Worm (Caenorhabditis elegans): ENCODE data around the gene coh-3.
"Not testable (repeated sequence)": the region's sequence is repeated elsewhere in the genome, so short reads cannot be mapped to it uniquely, and the experiment has no call there.

The coh-3 gene

DNA sequence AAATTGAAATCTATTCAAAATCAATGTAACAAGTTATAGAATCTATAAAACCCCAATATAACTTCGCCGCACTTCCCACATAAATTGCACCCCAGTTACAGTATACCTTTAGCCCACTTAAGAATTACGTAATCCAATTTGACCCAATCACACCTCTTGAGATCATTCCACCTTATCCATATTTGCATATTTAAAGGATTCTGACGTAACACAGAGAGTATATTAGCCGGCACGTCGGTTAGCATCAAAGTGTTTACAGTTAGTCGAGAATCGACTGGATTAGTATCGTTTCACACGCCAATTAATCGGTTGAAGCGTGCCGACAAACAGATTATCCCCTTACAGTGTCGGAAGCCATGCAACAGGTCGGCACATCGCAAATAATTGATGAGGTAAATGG, 23.6 kb upstream of the coh-3 start:
- no peak for TF ChIP-seq unc-62 (GFP tag; optimal IDR thresholded peaks at IDR 0.05)

- TF ChIP-seq unc-62 (GFP tag; optimal IDR thresholded peaks at IDR 0.05): no peak
Measured at ce11 chrV:14436195-14436594, 21.0 kb upstream of the coh-3 start.

- no peak for TF ChIP-seq unc-62 (GFP tag; optimal IDR thresholded peaks at IDR 0.05)
Measured at ce11 chrV:14437355-14437754, 19.9 kb upstream of the coh-3 start.

DNA sequence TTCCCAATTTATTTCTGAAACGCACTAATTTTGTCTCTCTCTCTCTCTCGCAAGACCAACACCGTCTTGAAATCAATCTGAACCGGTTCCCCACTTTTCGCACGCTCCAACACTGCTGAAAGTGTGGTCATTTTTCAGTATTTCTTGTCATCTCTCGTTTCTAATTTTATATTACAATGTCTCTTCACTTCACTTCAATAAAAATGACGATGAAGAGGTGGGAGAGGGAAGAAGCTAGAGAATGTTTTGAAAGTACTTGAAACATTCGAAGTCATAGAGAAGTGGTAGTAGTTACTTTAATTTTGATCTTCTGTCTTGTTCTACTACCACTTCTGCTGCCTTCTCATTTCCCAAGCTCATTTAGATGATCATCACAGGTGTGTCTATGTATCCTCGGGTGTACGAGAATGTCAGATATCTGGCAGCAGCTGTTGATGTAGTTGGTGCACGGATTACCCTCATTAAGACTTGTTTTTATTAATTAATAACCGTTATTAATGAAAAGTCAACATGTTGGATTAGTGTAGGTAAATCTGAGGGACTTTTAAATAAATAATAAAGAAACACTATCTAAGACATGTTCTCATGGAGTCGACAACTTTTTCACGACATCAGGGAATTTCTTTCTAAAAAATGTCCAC, 19.0 kb upstream of the coh-3 start:
- no peak for TF ChIP-seq unc-62 (GFP tag; optimal IDR thresholded peaks at IDR 0.05)

- TF ChIP-seq unc-62 (GFP tag; optimal IDR thresholded peaks at IDR 0.05): no peak
Measured at ce11 chrV:14439236-14439635, 18.0 kb upstream of the coh-3 start.

- no peak for TF ChIP-seq unc-62 (GFP tag; optimal IDR thresholded peaks at IDR 0.05)
Measured at ce11 chrV:14440841-14441240, 16.4 kb upstream of the coh-3 start, which contains the start of gene F23B12.4. Gene F23B12.4 (plus strand): TSS chrV:14441141.

DNA sequence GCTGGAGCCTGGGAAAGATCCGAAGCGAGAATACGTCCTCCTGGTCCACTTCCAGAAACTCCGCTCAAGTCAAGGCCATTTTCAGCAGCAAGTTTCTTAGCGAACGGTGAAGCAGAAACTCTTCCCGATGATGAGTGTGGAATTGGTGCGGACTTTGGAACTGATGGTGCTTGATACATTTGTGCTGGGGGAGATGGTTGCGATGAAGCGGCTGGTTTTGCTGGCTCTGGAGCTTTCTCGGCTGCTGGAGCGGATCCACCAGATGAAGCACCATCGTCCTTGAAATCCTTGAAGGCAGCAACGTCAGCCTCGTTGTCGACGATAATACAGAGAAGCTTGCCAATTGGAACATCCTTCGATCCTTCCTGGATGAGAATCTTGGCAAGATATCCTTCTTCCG, 10.8 kb upstream of the coh-3 start:
- no peak for TF ChIP-seq unc-62 (GFP tag; optimal IDR thresholded peaks at IDR 0.05)

- TF ChIP-seq unc-62 (GFP tag; optimal IDR thresholded peaks at IDR 0.05): no peak
Measured at ce11 chrV:14447240-14447763, 9.9 kb upstream of the coh-3 start, which contains the start of the genes dlat-1 and fntb-1. Gene dlat-1 (minus strand): TSS chrV:14447290. Gene fntb-1 (plus strand): TSS chrV:14447651.

- no peak for TF ChIP-seq unc-62 (GFP tag; optimal IDR thresholded peaks at IDR 0.05)
Measured at ce11 chrV:14448669-14449068, 8.6 kb upstream of the coh-3 start.

ce11 chrV:14449397-14449796, 7.8 kb upstream of the coh-3 start, which contains the start of gene F23B12.7:
Gene F23B12.7 (plus strand): TSS chrV:14449697.
- TF ChIP-seq unc-62 (GFP tag; optimal IDR thresholded peaks at IDR 0.05): no peak

DNA sequence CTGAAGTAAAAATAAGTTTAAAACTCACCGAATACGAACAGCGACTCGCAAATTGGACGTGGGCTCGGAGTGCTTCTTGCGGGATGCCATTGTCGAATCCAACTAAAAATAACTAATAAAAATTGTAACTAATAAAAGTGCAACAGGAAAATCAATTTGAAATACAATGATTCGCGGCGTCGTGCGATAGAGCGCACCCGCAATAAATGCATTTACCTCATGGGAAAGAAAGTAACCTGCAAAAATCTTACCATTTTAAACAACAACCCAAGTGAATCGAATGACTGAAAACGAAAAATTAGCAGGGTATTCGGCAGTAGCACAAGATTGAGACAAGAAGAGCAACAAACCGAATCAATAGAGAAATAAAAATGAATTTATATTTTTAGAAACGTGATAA, 596 bp upstream of the coh-3 start, which contains the start of gene bmk-1:
Gene bmk-1, minus strand, starts transcription at position 359 of the 400 bp plus-strand sequence.
- no peak for TF ChIP-seq unc-62 (GFP tag; optimal IDR thresholded peaks at IDR 0.05)

- TF ChIP-seq unc-62 (GFP tag; optimal IDR thresholded peaks at IDR 0.05): no peak
Measured at ce11 chrV:14460122-14460521, 2.9 kb downstream of the coh-3 start.

ce11 chrV:14460615-14461102, 3.4 kb downstream of the coh-3 start, which contains the start of gene F08H9.2:
Gene F08H9.2 (plus strand): TSS chrV:14460665.
- no peak for TF ChIP-seq unc-62 (GFP tag; optimal IDR thresholded peaks at IDR 0.05)

ce11 chrV:14462653-14463052, 5.4 kb downstream of the coh-3 start:
- no peak for TF ChIP-seq unc-62 (GFP tag; optimal IDR thresholded peaks at IDR 0.05)

DNA sequence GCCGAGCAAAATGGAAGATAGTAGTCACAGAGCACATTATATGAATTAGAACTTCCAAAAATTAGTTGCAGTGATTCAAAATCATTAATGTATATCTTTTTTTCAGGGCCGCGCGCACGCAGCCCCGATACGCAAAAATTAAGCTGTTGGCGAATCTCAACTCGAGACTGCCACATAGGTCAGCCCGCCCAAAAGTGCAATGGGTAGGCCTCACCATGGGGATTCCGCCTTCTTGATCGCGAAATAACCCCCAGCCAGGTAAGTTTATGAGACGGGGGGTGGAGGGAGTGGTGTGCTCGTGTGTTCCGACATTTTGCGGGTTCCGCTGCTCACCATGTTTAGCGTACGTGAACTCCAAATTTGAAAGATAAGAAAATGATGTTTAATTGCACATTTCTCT, 5.9 kb downstream of the coh-3 start, which contains the start of gene F08H9.3:
Gene F08H9.3, minus strand, starts transcription at position 252 of the 400 bp plus-strand sequence.
- TF ChIP-seq unc-62 (GFP tag; optimal IDR thresholded peaks at IDR 0.05): not testable (repeated sequence)

DNA sequence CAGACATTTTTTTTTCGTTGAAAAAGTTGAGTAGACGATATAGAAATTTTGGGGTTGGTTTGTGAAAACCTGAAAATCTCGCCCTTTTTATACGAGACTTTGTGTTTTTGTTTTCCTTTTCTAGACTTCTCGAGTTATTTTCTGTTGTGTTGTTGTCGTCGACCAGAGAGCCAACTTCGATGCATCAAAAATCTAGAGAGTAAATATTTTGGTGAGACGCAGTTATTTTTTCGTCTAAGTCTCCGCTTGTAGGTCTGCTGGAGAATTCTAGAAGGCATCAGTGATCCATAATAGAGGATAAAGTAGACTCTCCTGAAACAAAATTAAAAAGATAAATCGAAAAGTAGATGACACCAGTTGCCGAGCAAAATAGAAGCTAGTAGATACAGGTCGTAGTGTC, 7.1 kb downstream of the coh-3 start, which contains the start of gene F08H9.4:
Gene F08H9.4, minus strand, starts transcription at position 61 of the 400 bp plus-strand sequence.
- no peak for TF ChIP-seq unc-62 (GFP tag; optimal IDR thresholded peaks at IDR 0.05)

Data from whole organism, dauer.